Worm (Caenorhabditis elegans): Measurements from ENCODE around the gene Y40B10B.1.

ce11 chrV:1925487-1925886 lies 35.9 kb downstream of the Y40B10B.1 start, which contains the start of gene T06A1.1:
- TF ChIP-seq nhr-76 (tag; optimal IDR thresholded peaks at IDR 0.05) (no peak), C04F5.9 (tag; optimal IDR thresholded peaks at IDR 0.05) (no peak), unc-62 (GFP tag; optimal IDR thresholded peaks at IDR 0.05) (no peak), lir-3 (tag; optimal IDR thresholded peaks at IDR 0.05; ENCODE audit: poor library complexity) (no peak), tbx-2 (tag; optimal IDR thresholded peaks at IDR 0.05) (no peak), lin-39 (tag; optimal IDR thresholded peaks at IDR 0.05) (no peak)
